Worm (Caenorhabditis elegans) whole organism, L2 larva: Measurements from ENCODE around the gene T19C4.1.

Source experiments
- C34F6.9 ChIP-seq: fragments of 150-350 bp; optimal IDR thresholded peaks from 2 replicates; lab custom pipeline; 2014; ENCODE audit warnings: missing biosample characterization, missing genetic modification characterization
- R02D3.7 ChIP-seq: fragments of 150-350 bp; optimal IDR thresholded peaks from 2 replicates; lab custom pipeline; 2014; ENCODE audit warnings: missing biosample characterization, missing genetic modification characterization
- ZK546.5 ChIP-seq: sonication (generic microtip); optimal IDR thresholded peaks from 2 replicates; lab custom pipeline; 2017; ENCODE audit warnings: missing biosample characterization, missing genetic modification characterization
- blmp-1 ChIP-seq: sonication (generic microtip); optimal IDR thresholded peaks from 2 replicates; lab custom pipeline; 2017; ENCODE audit warnings: missing genetic modification characterization, mild to moderate bottlenecking, missing compliant biosample characterization, antibody characterized with exemption, moderate library complexity; ENCODE audit not compliant: insufficient read depth
- ceh-16 ChIP-seq: fragments of 150-350 bp; optimal IDR thresholded peaks from 2 replicates; lab custom pipeline; 2014; ENCODE audit warnings: missing biosample characterization, missing genetic modification characterization
- ceh-82 ChIP-seq: fragments of 150-350 bp; optimal IDR thresholded peaks from 2 replicates; lab custom pipeline; 2014; ENCODE audit warnings: missing biosample characterization, missing genetic modification characterization
- crh-2 ChIP-seq: sonication (generic microtip); optimal IDR thresholded peaks from 2 replicates; lab custom pipeline; 2017; ENCODE audit warnings: missing biosample characterization, missing genetic modification characterization
- egl-27 ChIP-seq: sonication (generic microtip); optimal IDR thresholded peaks from 3 replicates; lab custom pipeline; 2017; ENCODE audit warnings: missing biosample characterization, missing genetic modification reagents, missing genetic modification characterization
- fos-1 ChIP-seq: fragments of 150-350 bp; optimal IDR thresholded peaks from 2 replicates; lab custom pipeline; 2014; ENCODE audit warnings: missing biosample characterization, missing genetic modification characterization
- gmeb-1 ChIP-seq: fragments of 150-350 bp; optimal IDR thresholded peaks from 2 replicates; lab custom pipeline; 2014; ENCODE audit warnings: missing biosample characterization, missing genetic modification characterization
- lin-11 ChIP-seq: fragments of 150-350 bp; sonication (generic microtip); optimal IDR thresholded peaks from 2 replicates; lab custom pipeline; 2014; ENCODE audit warnings: missing biosample characterization, missing genetic modification characterization, inconsistent platforms, mixed read lengths
- lin-13 ChIP-seq: fragments of 150-350 bp; optimal IDR thresholded peaks from 2 replicates; lab custom pipeline; 2014; ENCODE audit warnings: missing biosample characterization, missing genetic modification reagents, missing genetic modification characterization
- lin-39 ChIP-seq: fragments of 150-350 bp; optimal IDR thresholded peaks from 2 replicates; lab custom pipeline; 2014; ENCODE audit warnings: missing biosample characterization, missing genetic modification reagents, missing genetic modification characterization
- lsy-2 ChIP-seq, 2 experiments: fragments of 150-350 bp in 1 of 2; sonication (generic microtip) in 1 of 2; optimal IDR thresholded peaks; 2 replicates each; lab custom pipeline; 2014 to 2017; ENCODE audit warnings: missing biosample characterization in 2 of 2, missing genetic modification characterization in 2 of 2
- mdl-1 ChIP-seq, 2 experiments: fragments of 150-350 bp in 1 of 2; sonication (generic microtip) in 1 of 2; optimal IDR thresholded peaks; 2 replicates each; lab custom pipeline; 2017; ENCODE audit warnings: missing biosample characterization in 2 of 2, missing genetic modification characterization in 2 of 2
- nhr-12 ChIP-seq: fragments of 150-350 bp; optimal IDR thresholded peaks from 2 replicates; lab custom pipeline; 2014; ENCODE audit warnings: missing biosample characterization, missing genetic modification characterization
- nhr-23 ChIP-seq: fragments of 150-350 bp; optimal IDR thresholded peaks from 2 replicates; lab custom pipeline; 2014; ENCODE audit warnings: missing biosample characterization, missing genetic modification reagents, missing genetic modification characterization
- nhr-237 ChIP-seq: fragments of 150-350 bp; optimal IDR thresholded peaks from 2 replicates; lab custom pipeline; 2014; ENCODE audit warnings: missing biosample characterization, missing genetic modification characterization
- nhr-25 ChIP-seq: fragments of 150-350 bp; sonication (generic microtip); optimal IDR thresholded peaks from 3 replicates; lab custom pipeline; 2014; ENCODE audit warnings: missing biosample characterization, missing genetic modification characterization
- nhr-6 ChIP-seq: fragments of 150-350 bp; optimal IDR thresholded peaks from 2 replicates; lab custom pipeline; 2014; ENCODE audit warnings: missing biosample characterization, missing genetic modification characterization
- nhr-77 ChIP-seq: fragments of 150-350 bp; optimal IDR thresholded peaks from 2 replicates; lab custom pipeline; 2014; ENCODE audit warnings: missing biosample characterization, missing genetic modification characterization
- peb-1 ChIP-seq: fragments of 150-350 bp; optimal IDR thresholded peaks from 2 replicates; lab custom pipeline; 2014; ENCODE audit warnings: missing biosample characterization, missing genetic modification characterization
- sem-4 ChIP-seq: fragments of 150-350 bp; optimal IDR thresholded peaks from 2 replicates; lab custom pipeline; 2014; ENCODE audit warnings: missing biosample characterization, missing genetic modification reagents, missing genetic modification characterization
- skn-1 ChIP-seq: sonication (generic microtip); optimal IDR thresholded peaks from 2 replicates; lab custom pipeline; 2017; ENCODE audit warnings: missing biosample characterization, missing genetic modification characterization
- sma-3 ChIP-seq: sonication (generic microtip); optimal IDR thresholded peaks from 2 replicates; lab custom pipeline; 2016; ENCODE audit warnings: missing genetic modification reagents, missing genetic modification characterization, missing compliant biosample characterization
- sma-9 ChIP-seq, 2 experiments: fragments of 150-350 bp in 1 of 2; sonication (generic microtip) in 1 of 2; optimal IDR thresholded peaks; 2 replicates each; lab custom pipeline; 2014 to 2016; ENCODE audit warnings: missing genetic modification characterization in 2 of 2, mild to moderate bottlenecking in 1 of 2, missing biosample characterization in 1 of 2, missing compliant biosample characterization in 1 of 2, missing genetic modification reagents in 1 of 2, moderate library complexity in 1 of 2
- snpc-4 ChIP-seq: fragments of 150-350 bp; optimal IDR thresholded peaks from 2 replicates; lab custom pipeline; 2014; ENCODE audit warnings: missing biosample characterization, missing genetic modification characterization
- unc-39 ChIP-seq: fragments of 150-350 bp; optimal IDR thresholded peaks from 2 replicates; lab custom pipeline; 2014; ENCODE audit warnings: missing biosample characterization, missing genetic modification characterization
- unc-62 ChIP-seq: fragments of 150-350 bp; optimal IDR thresholded peaks from 2 replicates; lab custom pipeline; 2014; ENCODE audit warnings: missing biosample characterization, missing genetic modification reagents, missing genetic modification characterization
- zag-1 ChIP-seq: fragments of 150-350 bp; optimal IDR thresholded peaks from 2 replicates; lab custom pipeline; 2014; ENCODE audit warnings: missing biosample characterization, missing genetic modification characterization
- ztf-1 ChIP-seq: fragments of 200-800 bp; sonication (Bioruptor generic); conservative IDR thresholded peaks from 2 replicates; pipeline ENCODE4 v1.3.6; 2022; ENCODE audit warnings: missing genetic modification characterization, missing compliant biosample characterization

The T19C4.1 gene

ce11 chrV:11155553-11155952, 6.0 kb downstream of the T19C4.1 start, which contains the start of gene srg-38:
Gene srg-38 (minus strand): TSS chrV:11155653.
- TF ChIP-seq egl-27 (no peak), ceh-82 (tag; lab: Kevin White, UChicago) (no peak), sma-9 (GFP tag; optimal IDR thresholded peaks at IDR 0.05; lab: Kevin White, UChicago) (no peak), sma-9 (tag; optimal IDR thresholded peaks at IDR 0.05; lab: Kevin White, UChicago) (no peak), zag-1 (tag; lab: Kevin White, UChicago) (no peak), ceh-16 (tag; lab: Kevin White, UChicago) (no peak), gmeb-1 (tag; lab: Kevin White, UChicago) (no peak)

ce11 chrV:11156589-11156988, 7.1 kb downstream of the T19C4.1 start:
- TF ChIP-seq nhr-77 (tag; lab: Kevin White, UChicago) (no peak), lin-39 (tag; lab: Kevin White, UChicago) (no peak), unc-39 (no peak), sma-9 (GFP tag; optimal IDR thresholded peaks at IDR 0.05; lab: Kevin White, UChicago) (no peak), sma-9 (tag; optimal IDR thresholded peaks at IDR 0.05; lab: Kevin White, UChicago) (no peak), sma-3 (no peak), peb-1 (no peak), ztf-1 (GFP tag; lab: Robert Waterston, UW) (no peak), ceh-82 (tag; lab: Kevin White, UChicago) (no peak)

ce11 chrV:11157947-11158346, 8.4 kb downstream of the T19C4.1 start, which contains the start of gene srg-42:
Gene srg-42 (minus strand): TSS chrV:11158047.
- TF ChIP-seq mdl-1 (tag; optimal IDR thresholded peaks at IDR 0.05; lab: Kevin White, UChicago) (no peak), nhr-237 (no peak), ZK546.5 (no peak), gmeb-1 (tag; lab: Kevin White, UChicago) (no peak), skn-1 (tag; lab: Kevin White, UChicago) (no peak), fos-1 (tag; lab: Kevin White, UChicago) (no peak), sem-4 (no peak), ceh-82 (tag; lab: Kevin White, UChicago) (no peak), ztf-1 (GFP tag; lab: Robert Waterston, UW) (no peak), nhr-23 (tag; lab: Kevin White, UChicago) (no peak), sma-3 (no peak), lin-11 (tag; lab: Kevin White, UChicago) (no peak), nhr-25 (tag; lab: Kevin White, UChicago) (no peak)

- no peak for TF ChIP-seq unc-62 (GFP tag; lab: Kevin White, UChicago)
- no peak for TF ChIP-seq ceh-82 (tag; lab: Kevin White, UChicago)
- no peak for TF ChIP-seq ZK546.5
- TF ChIP-seq lin-11 (tag; lab: Kevin White, UChicago), result no peak
- no peak for TF ChIP-seq unc-39
- TF ChIP-seq snpc-4 (tag; lab: Kevin White, UChicago), result no peak
- TF ChIP-seq sma-9 (GFP tag; optimal IDR thresholded peaks at IDR 0.05; lab: Kevin White, UChicago), result no peak
- no peak for TF ChIP-seq sma-9 (tag; optimal IDR thresholded peaks at IDR 0.05; lab: Kevin White, UChicago)
- no peak for TF ChIP-seq zag-1 (tag; lab: Kevin White, UChicago)
- no peak for TF ChIP-seq nhr-12 (tag; lab: Kevin White, UChicago)
- no peak for TF ChIP-seq lin-13 (GFP tag; lab: Kevin White, UChicago)
- TF ChIP-seq R02D3.7 (tag; lab: Kevin White, UChicago), result no peak
- no peak for TF ChIP-seq C34F6.9
- no peak for TF ChIP-seq gmeb-1 (tag; lab: Kevin White, UChicago)
- TF ChIP-seq nhr-6 (tag; lab: Kevin White, UChicago), result no peak
- TF ChIP-seq crh-2 (tag; lab: Kevin White, UChicago), result no peak
- no peak for TF ChIP-seq ztf-1 (GFP tag; lab: Robert Waterston, UW)
- no peak for TF ChIP-seq nhr-23 (tag; lab: Kevin White, UChicago)
These were observed 12.3 kb downstream of the T19C4.1 start, which contains the start of gene srg-41 for ce11 chrV:11161791-11162190. Gene srg-41 (minus strand): TSS chrV:11161891.

- TF ChIP-seq ceh-16 (tag; lab: Kevin White, UChicago) (no peak), nhr-6 (tag; lab: Kevin White, UChicago) (no peak), egl-27 (no peak), nhr-237 (no peak), nhr-77 (tag; lab: Kevin White, UChicago) (no peak), fos-1 (tag; lab: Kevin White, UChicago) (no peak), sem-4 (no peak), ZK546.5 (no peak), blmp-1 (no peak), lsy-2 (tag; optimal IDR thresholded peaks at IDR 0.05; lab: Kevin White, UChicago) (no peak)
- TF ChIP-seq, all 48 proteins: peak for 0
These were observed 15.0 kb downstream of the T19C4.1 start, which contains the start of gene srg-40 for ce11 chrV:11164475-11164874. Gene srg-40 (minus strand): TSS chrV:11164575.
